Fruit fly (Drosophila melanogaster): ENCODE results near the gene CG9917.
A peak's percentile ranks its signal among the peaks of the same experiment; 100 is the strongest.

The CG9917 gene

dm6 chrX:16358670-16359320 lies 35.8 kb upstream of the CG9917 start, which contains the start of the genes U2af50 and PIG-Q (continued):
- TF ChIP-seq CG13424 (tag; optimal IDR thresholded peaks at IDR 0.05), result peak; percentile 95
- TF ChIP-seq CG10979 (tag; optimal IDR thresholded peaks at IDR 0.05), result peak; percentile 92
- TF ChIP-seq CG4282 (GFP tag; optimal IDR thresholded peaks at IDR 0.05), result no peak
- no peak for TF ChIP-seq pan (optimal IDR thresholded peaks at IDR 0.05)
- TF ChIP-seq pan (GFP tag; optimal IDR thresholded peaks at IDR 0.05 in 1 of 2, IDR thresholded peaks at IDR 0.05 in 1 of 2), result peak in 1 of 2 experiments; percentile 92
- TF ChIP-seq CG6254 (GFP tag; optimal IDR thresholded peaks at IDR 0.05), result peak; percentile 86
- peak; percentile 72 for TF ChIP-seq Antp (GFP tag; optimal IDR thresholded peaks at IDR 0.05)
- peak; percentile 87 for TF ChIP-seq CG8281 (tag; optimal IDR thresholded peaks at IDR 0.05)
- peak; percentile 76 for TF ChIP-seq CG17802 (tag; optimal IDR thresholded peaks at IDR 0.05)
- TF ChIP-seq CG5180 (GFP tag; optimal IDR thresholded peaks at IDR 0.05), result no peak
- peak; percentile 94 for TF ChIP-seq CG32532 (GFP tag; IDR thresholded peaks at IDR 0.05)
- peak; percentile 95; the same call in 1 of the 3 replicates for TF ChIP-seq CG34422 (GFP tag; IDR thresholded peaks at IDR 0.05)
- peak; percentile 71 for TF ChIP-seq schlank (tag; optimal IDR thresholded peaks at IDR 0.05)
- TF ChIP-seq H15 (GFP tag; IDR thresholded peaks at IDR 0.05), result peak; percentile 89
- peak; percentile 89 for TF ChIP-seq CG10543 (GFP tag; optimal IDR thresholded peaks at IDR 0.05)
- no peak for TF ChIP-seq CG9797 (GFP tag; optimal IDR thresholded peaks at IDR 0.05)
- TF ChIP-seq chif (GFP tag; optimal IDR thresholded peaks at IDR 0.05), result peak; percentile 12 to 68
- peak; percentile 47 for TF ChIP-seq CG10565 (GFP tag; optimal IDR thresholded peaks at IDR 0.05)
- peak; percentile 84 for TF ChIP-seq Max (GFP tag; optimal IDR thresholded peaks at IDR 0.05)
- peak; percentile 90 for TF ChIP-seq CG7556 (GFP tag; optimal IDR thresholded peaks at IDR 0.05)
- peak; percentile 76 for TF ChIP-seq trh (GFP tag; optimal IDR thresholded peaks at IDR 0.05)
- TF ChIP-seq CG31365 (tag; optimal IDR thresholded peaks at IDR 0.05), result no peak
- TF ChIP-seq Hr3 (GFP tag; optimal IDR thresholded peaks at IDR 0.05), result peak; percentile 94
- TF ChIP-seq odd (GFP tag; optimal IDR thresholded peaks at IDR 0.05), result peak; percentile 83
- TF ChIP-seq tgo (GFP tag; IDR thresholded peaks at IDR 0.05), result peak; percentile 93
- TF ChIP-seq Chrac-16 (GFP tag; optimal IDR thresholded peaks at IDR 0.05), result peak; percentile 89
- TF ChIP-seq hkb (optimal IDR thresholded peaks at IDR 0.05), result no peak
- TF ChIP-seq hkb (GFP tag; IDR thresholded peaks at IDR 0.05), result peak; percentile 93
- TF ChIP-seq repo (GFP tag; optimal IDR thresholded peaks at IDR 0.05), result no peak
- TF ChIP-seq Sin3A (optimal IDR thresholded peaks at IDR 0.05), result no peak
- TF ChIP-seq Dad (GFP tag; optimal IDR thresholded peaks at IDR 0.05), result peak; percentile 45
- TF ChIP-seq D (optimal IDR thresholded peaks at IDR 0.05), result no peak
- peak; percentile 92 for TF ChIP-seq D (GFP tag; optimal IDR thresholded peaks at IDR 0.05)
- peak; percentile 15 for TF ChIP-seq bigmax (GFP tag; optimal IDR thresholded peaks at IDR 0.05)
- TF ChIP-seq CG15601 (tag; optimal IDR thresholded peaks at IDR 0.05), result peak; percentile 90
- peak; percentile 87 for TF ChIP-seq CG16815 (GFP tag; optimal IDR thresholded peaks at IDR 0.05)
- peak; percentile 85 for TF ChIP-seq CG7357 (GFP tag; IDR thresholded peaks at IDR 0.05)
- TF ChIP-seq Doc3 (GFP tag; IDR thresholded peaks at IDR 0.05; ENCODE audit: partially characterized antibody), result no peak
- peak; percentile 53 for TF ChIP-seq CG13287 (GFP tag; IDR thresholded peaks at IDR 0.05; ENCODE audit: partially characterized antibody)
- peak; percentile 28 for TF ChIP-seq Sry-δ (GFP tag; optimal IDR thresholded peaks at IDR 0.05)
- TF ChIP-seq fd102C (GFP tag; optimal IDR thresholded peaks at IDR 0.05), result peak; percentile 64
- peak; percentile 86 for TF ChIP-seq CG4404 (GFP tag; IDR thresholded peaks at IDR 0.05)
- peak; percentile 94 for TF ChIP-seq HmgZ (tag; optimal IDR thresholded peaks at IDR 0.05)
- TF ChIP-seq Fer3 (tag; optimal IDR thresholded peaks at IDR 0.05), result peak; percentile 94
- TF ChIP-seq CG12104 (GFP tag; optimal IDR thresholded peaks at IDR 0.05), result peak; percentile 73
- TF ChIP-seq Ravus (GFP tag; IDR thresholded peaks at IDR 0.05), result peak; percentile 70
- peak; percentile 85 for TF ChIP-seq run (tag; optimal IDR thresholded peaks at IDR 0.05)
- peak; percentile 84 for TF ChIP-seq scrt (GFP tag; optimal IDR thresholded peaks at IDR 0.05)
- TF ChIP-seq ATbp (GFP tag; optimal IDR thresholded peaks at IDR 0.05), result peak; percentile 89
- no peak for TF ChIP-seq crc (GFP tag; optimal IDR thresholded peaks at IDR 0.05)
